Fruit fly (Drosophila melanogaster) whole organism, prepupa: ENCODE results near the gene CG1273.
A peak's percentile ranks its signal among the peaks of the same experiment; 100 is the strongest.

Source experiments
- CG10669 ChIP-seq: fragments of 200-800 bp; sonication (Bioruptor generic); optimal IDR thresholded peaks from 3 replicates; lab custom pipeline; 2018; ENCODE audit warnings: missing biosample characterization, mild to moderate bottlenecking, missing genetic modification characterization, moderate library complexity
- CG11762 ChIP-seq: fragments of 200-800 bp; sonication (Bioruptor generic); optimal IDR thresholded peaks from 3 replicates; lab custom pipeline; 2016; ENCODE audit warnings: missing biosample characterization, missing genetic modification characterization; ENCODE audit not compliant: insufficient read depth
- CG11902 ChIP-seq: fragments of 200-800 bp; sonication (Bioruptor generic); optimal IDR thresholded peaks from 3 replicates; lab custom pipeline; 2016; ENCODE audit warnings: missing biosample characterization, missing genetic modification characterization
- CG1621 ChIP-seq: fragments of 200-800 bp; sonication (Bioruptor generic); optimal IDR thresholded peaks from 3 replicates; lab custom pipeline; 2018; ENCODE audit warnings: missing biosample characterization, mild to moderate bottlenecking, missing genetic modification characterization
- CG16779 ChIP-seq: fragments of 200-800 bp; sonication (Bioruptor generic); optimal IDR thresholded peaks from 3 replicates; lab custom pipeline; 2017; ENCODE audit warnings: missing biosample characterization, mild to moderate bottlenecking, missing genetic modification characterization
- CG32006 ChIP-seq: fragments of 200-800 bp; sonication (Bioruptor generic); optimal IDR thresholded peaks from 3 replicates; lab custom pipeline; 2017; ENCODE audit warnings: missing biosample characterization, mild to moderate bottlenecking, missing genetic modification characterization
- CG6276 ChIP-seq: fragments of 200-800 bp; sonication (Bioruptor generic); optimal IDR thresholded peaks from 2 replicates; lab custom pipeline; 2017; ENCODE audit warnings: missing biosample characterization, mild to moderate bottlenecking, missing genetic modification characterization
- CG8319 ChIP-seq: fragments of 200-800 bp; sonication (Bioruptor generic); optimal IDR thresholded peaks from 3 replicates; lab custom pipeline; 2016; ENCODE audit warnings: missing biosample characterization, missing genetic modification characterization
- Eip75B ChIP-seq: fragments of 200-800 bp; sonication (Bioruptor generic); optimal IDR thresholded peaks from 3 replicates; lab custom pipeline; 2016; ENCODE audit warnings: missing biosample characterization, missing genetic modification characterization
- Ets21C ChIP-seq: fragments of 200-800 bp; sonication (Bioruptor generic); optimal IDR thresholded peaks from 3 replicates; lab custom pipeline; 2016; ENCODE audit warnings: missing biosample characterization, missing genetic modification characterization
- Hr4 ChIP-seq: fragments of 200-800 bp; sonication (Bioruptor generic); optimal IDR thresholded peaks from 3 replicates; lab custom pipeline; 2016; ENCODE audit warnings: missing biosample characterization, missing genetic modification characterization
- dsx ChIP-seq: fragments of 200-800 bp; optimal IDR thresholded peaks from 3 replicates; lab custom pipeline; 2019; ENCODE audit warnings: missing biosample characterization, mild to moderate bottlenecking, missing genetic modification characterization, moderate library complexity; ENCODE audit not compliant: poor library complexity, severe bottlenecking
- fd59A ChIP-seq: fragments of 200-800 bp; sonication (Bioruptor generic); optimal IDR thresholded peaks from 2 replicates; lab custom pipeline; 2017; ENCODE audit warnings: missing biosample characterization, mild to moderate bottlenecking, missing genetic modification characterization, missing genetic modification reagents
- vri ChIP-seq: fragments of 200-800 bp; sonication (Bioruptor generic); optimal IDR thresholded peaks from 3 replicates; lab custom pipeline; 2016; ENCODE audit warnings: missing biosample characterization, mild to moderate bottlenecking, missing genetic modification characterization

DNA sequence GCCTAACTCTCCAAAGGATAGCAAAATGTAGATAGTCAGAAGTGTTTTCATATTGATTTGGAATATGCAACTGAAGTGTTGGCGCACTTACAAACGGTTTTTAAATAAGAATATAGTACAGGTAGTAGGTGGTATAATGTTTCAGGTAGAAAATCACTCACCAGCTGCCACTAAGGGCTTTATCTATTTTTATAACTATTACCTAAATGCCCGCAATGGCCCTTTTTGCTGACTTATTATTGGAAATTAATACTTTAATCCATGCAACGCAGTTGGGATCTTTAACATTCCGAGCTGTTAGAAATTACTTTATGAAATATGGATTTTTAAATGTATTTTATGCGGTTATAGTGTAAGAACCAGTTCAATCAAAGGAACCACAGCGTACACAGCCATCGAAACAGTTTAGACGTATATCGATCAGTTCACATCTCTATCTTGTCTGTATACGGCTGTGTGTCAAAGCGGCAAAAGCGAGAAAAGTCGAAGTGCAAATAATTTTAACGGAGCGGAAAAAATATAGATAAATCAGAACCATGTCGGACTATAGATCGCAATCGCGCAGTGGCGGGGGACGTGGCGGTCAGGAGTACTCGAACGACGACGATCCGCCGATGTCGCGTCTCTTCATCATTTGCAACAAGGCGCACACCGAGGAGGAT is 20.0 kb downstream of the CG1273 start, which contains the start of the genes srw and CG1316:
- TF ChIP-seq fd59A, result no peak
- TF ChIP-seq CG10669 (GFP tag; lab: Kevin White, UChicago), result no peak
- no peak for TF ChIP-seq Ets21C (GFP tag; lab: Kevin White, UChicago)
- no peak for TF ChIP-seq CG11902 (GFP tag; lab: Kevin White, UChicago)
- no peak for TF ChIP-seq Hr4 (GFP tag; lab: Kevin White, UChicago)
- TF ChIP-seq CG32006 (GFP tag; lab: Kevin White, UChicago), result no peak
- no peak for TF ChIP-seq dsx (GFP tag; lab: Kevin White, UChicago)
- no peak for TF ChIP-seq CG8319 (GFP tag; lab: Kevin White, UChicago)
- TF ChIP-seq CG11762, result no peak
- no peak for TF ChIP-seq Eip75B (GFP tag; lab: Kevin White, UChicago)
- no peak for TF ChIP-seq vri (GFP tag; lab: Kevin White, UChicago)
- no peak for TF ChIP-seq CG16779
- no peak for TF ChIP-seq CG6276 (GFP tag; lab: Kevin White, UChicago)
- TF ChIP-seq CG1621 (tag; lab: Kevin White, UChicago), result peak; percentile 53
